Worm (Caenorhabditis elegans): ENCODE results near the gene hrpu-1.

Gene hrpu-1

DNA sequence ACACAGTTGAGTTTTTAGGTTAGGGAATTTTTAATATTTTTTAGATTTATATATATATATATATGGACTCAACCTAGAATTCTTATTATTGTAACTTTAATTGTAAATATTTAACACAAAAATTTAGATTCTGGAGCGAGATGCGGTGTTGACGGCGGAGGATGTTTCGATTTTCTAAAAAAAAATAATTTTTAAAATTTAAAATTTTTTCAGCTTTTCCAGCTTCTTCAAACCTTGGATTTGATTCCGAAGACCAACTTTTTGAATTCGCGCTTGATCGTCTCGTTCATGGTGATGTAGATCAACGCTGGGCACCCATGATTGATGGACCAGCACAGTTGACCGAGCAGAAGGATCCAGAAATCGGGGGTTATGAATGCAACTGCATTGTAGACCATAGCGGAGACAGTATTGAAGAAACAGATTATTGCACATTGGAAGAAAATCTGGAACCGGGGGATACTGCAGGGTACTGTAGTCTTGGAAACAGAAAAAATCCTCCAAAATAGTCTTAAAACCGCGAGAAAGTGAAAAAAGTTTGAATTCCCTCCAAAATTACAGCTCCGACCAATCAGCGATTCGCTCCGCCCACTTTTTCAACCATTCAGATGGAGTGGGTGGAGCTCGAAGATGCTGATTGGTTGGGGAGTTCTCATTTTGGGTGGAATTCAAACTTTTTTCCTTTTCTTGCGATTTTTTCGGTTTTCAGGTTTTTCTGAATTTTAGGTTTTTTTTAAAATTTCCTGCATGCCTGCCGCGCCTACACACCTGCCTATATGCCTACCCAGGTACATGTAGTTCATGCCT is 10.1 kb downstream of the hrpu-1 start:
- TF ChIP-seq fkh-2 (tag; optimal IDR thresholded peaks at IDR 0.05): no peak
- no peak for TF ChIP-seq mml-1 (tag; optimal IDR thresholded peaks at IDR 0.05)
- TF ChIP-seq fos-1 (tag; optimal IDR thresholded peaks at IDR 0.05): no peak
- TF ChIP-seq nfya-1 (tag; optimal IDR thresholded peaks at IDR 0.05; ENCODE audit: insufficient read depth): peak; percentile 96
- TF ChIP-seq R02D3.7 (tag; optimal IDR thresholded peaks at IDR 0.05): peak; percentile 5
- TF ChIP-seq snpc-4 (tag; optimal IDR thresholded peaks at IDR 0.05): no peak
- no peak for TF ChIP-seq tbx-2 (tag; optimal IDR thresholded peaks at IDR 0.05)
- no peak for TF ChIP-seq ztf-4 (tag; optimal IDR thresholded peaks at IDR 0.05)
- no peak for TF ChIP-seq daf-12 (tag; optimal IDR thresholded peaks at IDR 0.05)
- TF ChIP-seq lin-15B (tag; optimal IDR thresholded peaks at IDR 0.05): peak; percentile 42
- TF ChIP-seq nhr-67 (tag; optimal IDR thresholded peaks at IDR 0.05): no peak
- no peak for TF ChIP-seq eor-1 (tag; optimal IDR thresholded peaks at IDR 0.05)
- TF ChIP-seq nhr-25 (tag; optimal IDR thresholded peaks at IDR 0.05): no peak
- no peak for TF ChIP-seq nhr-76 (tag; optimal IDR thresholded peaks at IDR 0.05)
- no peak for TF ChIP-seq unc-39 (tag; optimal IDR thresholded peaks at IDR 0.05)
- TF ChIP-seq fkh-10 (GFP tag; optimal IDR thresholded peaks at IDR 0.05): no peak
- no peak for TF ChIP-seq elt-1 (tag; optimal IDR thresholded peaks at IDR 0.05)
- no peak for TF ChIP-seq skn-1 (tag; optimal IDR thresholded peaks at IDR 0.05)
- no peak for TF ChIP-seq ceh-16 (tag; optimal IDR thresholded peaks at IDR 0.05)
- TF ChIP-seq nhr-12 (tag; optimal IDR thresholded peaks at IDR 0.05): no peak
- TF ChIP-seq nhr-77 (tag; optimal IDR thresholded peaks at IDR 0.05): no peak
- peak; percentile 5 for TF ChIP-seq nhr-43 (tag; optimal IDR thresholded peaks at IDR 0.05; ENCODE audit: poor library complexity, severe bottlenecking)
- TF ChIP-seq elt-3 (tag; optimal IDR thresholded peaks at IDR 0.05): no peak
- TF ChIP-seq ceh-9 (tag; optimal IDR thresholded peaks at IDR 0.05): no peak
- TF ChIP-seq ceh-82 (tag; optimal IDR thresholded peaks at IDR 0.05): no peak
- peak; percentile 76 for TF ChIP-seq aly-2 (tag; optimal IDR thresholded peaks at IDR 0.05)
- no peak for TF ChIP-seq hmg-11 (tag; optimal IDR thresholded peaks at IDR 0.05)
- no peak for TF ChIP-seq jun-1 (tag; optimal IDR thresholded peaks at IDR 0.05)
- TF ChIP-seq ama-1 (optimal IDR thresholded peaks at IDR 0.05): peak; percentile 81
- TF ChIP-seq nhr-23 (tag; optimal IDR thresholded peaks at IDR 0.05): no peak
- no peak for TF ChIP-seq nhr-237 (tag; optimal IDR thresholded peaks at IDR 0.05)
- no peak for TF ChIP-seq mdl-1 (tag; optimal IDR thresholded peaks at IDR 0.05)
- no peak for TF ChIP-seq ZK546.5 (tag; optimal IDR thresholded peaks at IDR 0.05)
- TF ChIP-seq lin-39 (tag; optimal IDR thresholded peaks at IDR 0.05): no peak
- TF ChIP-seq nhr-28 (tag; optimal IDR thresholded peaks at IDR 0.05): no peak
- no peak for TF ChIP-seq ceh-28 (tag; optimal IDR thresholded peaks at IDR 0.05)
- TF ChIP-seq egl-27 (tag; optimal IDR thresholded peaks at IDR 0.05): no peak
- TF ChIP-seq lsy-12 (tag; optimal IDR thresholded peaks at IDR 0.05): no peak
- TF ChIP-seq sea-2 (GFP tag; optimal IDR thresholded peaks at IDR 0.05): no peak

DNA sequence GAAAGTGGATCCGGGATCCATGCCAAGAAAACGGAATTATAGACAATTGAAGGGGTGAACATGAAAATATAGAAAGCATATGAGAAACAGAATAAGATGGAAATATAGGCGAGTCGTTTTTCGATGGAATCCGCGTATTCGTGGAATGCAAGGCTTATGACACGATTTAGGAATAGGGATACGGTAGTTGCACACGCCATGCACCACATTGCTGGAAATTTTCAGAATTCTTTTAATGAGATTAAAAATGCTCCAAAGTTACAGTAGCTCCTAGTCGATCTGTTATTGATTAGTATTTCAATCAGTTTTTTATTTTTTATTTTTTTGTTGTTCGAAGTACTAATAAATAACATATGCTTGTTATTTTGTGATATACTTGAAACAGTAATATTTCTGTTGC is 11.6 kb downstream of the hrpu-1 start:
- TF ChIP-seq nhr-76 (tag; optimal IDR thresholded peaks at IDR 0.05): no peak
- no peak for TF ChIP-seq pha-4 (tag; optimal IDR thresholded peaks at IDR 0.05)
- no peak for TF ChIP-seq nhr-25 (tag; optimal IDR thresholded peaks at IDR 0.05)
- TF ChIP-seq hmg-11 (tag; optimal IDR thresholded peaks at IDR 0.05): no peak
- no peak for TF ChIP-seq unc-39 (tag; optimal IDR thresholded peaks at IDR 0.05)
- TF ChIP-seq nhr-77 (tag; optimal IDR thresholded peaks at IDR 0.05): no peak
- TF ChIP-seq nhr-12 (tag; optimal IDR thresholded peaks at IDR 0.05): no peak
- no peak for TF ChIP-seq fkh-10 (GFP tag; optimal IDR thresholded peaks at IDR 0.05)
- no peak for TF ChIP-seq ceh-9 (tag; optimal IDR thresholded peaks at IDR 0.05)

- no peak for TF ChIP-seq egl-27 (tag; optimal IDR thresholded peaks at IDR 0.05)
- TF ChIP-seq unc-39 (tag; optimal IDR thresholded peaks at IDR 0.05): no peak
- no peak for TF ChIP-seq ceh-16 (tag; optimal IDR thresholded peaks at IDR 0.05)
- TF ChIP-seq unc-62 (GFP tag; optimal IDR thresholded peaks at IDR 0.05): no peak
- TF ChIP-seq nhr-11 (tag; optimal IDR thresholded peaks at IDR 0.05): no peak
- TF ChIP-seq nhr-67 (tag; optimal IDR thresholded peaks at IDR 0.05): no peak
- TF ChIP-seq nhr-28 (tag; optimal IDR thresholded peaks at IDR 0.05): no peak
- no peak for TF ChIP-seq nhr-25 (tag; optimal IDR thresholded peaks at IDR 0.05)
- TF ChIP-seq ztf-4 (tag; optimal IDR thresholded peaks at IDR 0.05): no peak
- no peak for TF ChIP-seq ceh-28 (tag; optimal IDR thresholded peaks at IDR 0.05)
- TF ChIP-seq egl-5 (tag; optimal IDR thresholded peaks at IDR 0.05): no peak
- no peak for TF ChIP-seq ceh-82 (tag; optimal IDR thresholded peaks at IDR 0.05)
- TF ChIP-seq lin-39 (tag; optimal IDR thresholded peaks at IDR 0.05): no peak
- no peak for TF ChIP-seq nhr-77 (tag; optimal IDR thresholded peaks at IDR 0.05)
- no peak for TF ChIP-seq aly-2 (tag; optimal IDR thresholded peaks at IDR 0.05)
- no peak for TF ChIP-seq nhr-23 (tag; optimal IDR thresholded peaks at IDR 0.05)
- TF ChIP-seq sea-2 (GFP tag; optimal IDR thresholded peaks at IDR 0.05): no peak
- TF ChIP-seq mdl-1 (tag; optimal IDR thresholded peaks at IDR 0.05): no peak
- no peak for TF ChIP-seq pqm-1 (tag; optimal IDR thresholded peaks at IDR 0.05)
Observed at ce11 chrIV:15053271-15053670, 13.9 kb downstream of the hrpu-1 start, which contains the start of gene srt-47. Gene srt-47 (minus strand): TSS chrIV:15053371.

All from whole organism, L3 larva.